Fruit fly (Drosophila melanogaster) whole organism, embryonic: ENCODE measurements around the gene Bdp1.

ENCODE experiments used
- Abd-B ChIP-seq: fragments of 200-800 bp; sonication (Bioruptor generic); optimal IDR thresholded peaks from 2 replicates; lab custom pipeline; 2018; ENCODE audit warnings: missing biosample characterization, mild to moderate bottlenecking, missing genetic modification characterization, moderate library complexity
- CG1602 ChIP-seq: fragments of 200-800 bp; sonication (Bioruptor generic); optimal IDR thresholded peaks from 3 replicates; lab custom pipeline; 2016; ENCODE audit warnings: missing biosample characterization, missing genetic modification characterization
- CG4404 ChIP-seq: fragments of 200-800 bp; sonication (Bioruptor generic); IDR thresholded peaks from 2 replicates; pipeline ENCODE4 v1.3.6; 2022; ENCODE audit warnings: missing biosample characterization, missing genetic modification characterization
- CG4730 ChIP-seq: fragments of 200-800 bp; sonication (Bioruptor generic); IDR thresholded peaks from 2 replicates; pipeline ENCODE4 v1.3.6; 2022; ENCODE audit warnings: missing biosample characterization, missing genetic modification characterization
- CG6854 ChIP-seq: fragments of 200-800 bp; sonication (Bioruptor generic); optimal IDR thresholded peaks from 3 replicates; lab custom pipeline; 2017; ENCODE audit warnings: missing biosample characterization, mild to moderate bottlenecking, missing genetic modification characterization
- CG8924 ChIP-seq: fragments of 200-800 bp; optimal IDR thresholded peaks from 3 replicates; lab custom pipeline; 2019; ENCODE audit warnings: missing biosample characterization, mild to moderate bottlenecking, missing genetic modification characterization, moderate library complexity
- Hr39 ChIP-seq: fragments of >200 bp; optimal IDR thresholded peaks from 2 replicates; lab custom pipeline; 2017
- Oaz ChIP-seq: fragments of 200-800 bp; sonication (Bioruptor generic); IDR thresholded peaks from 2 replicates; pipeline ENCODE4 v1.3.6; 2022; ENCODE audit warnings: missing biosample characterization, missing genetic modification characterization
- YL-1 ChIP-seq: fragments of 200-800 bp; sonication (Bioruptor generic); optimal IDR thresholded peaks from 3 replicates; lab custom pipeline; 2017; ENCODE audit warnings: missing biosample characterization, mild to moderate bottlenecking, missing genetic modification characterization
- jigr1 ChIP-seq: fragments of 200-800 bp; sonication (Bioruptor generic); IDR thresholded peaks from 3 replicates; pipeline ENCODE4 v1.3.6; 2022; ENCODE audit warnings: missing biosample characterization, missing genetic modification characterization
- sna ChIP-seq: fragments of 200-800 bp; sonication (Bioruptor generic); IDR thresholded peaks from 2 replicates; pipeline ENCODE4 v1.3.6; 2022; ENCODE audit warnings: missing biosample characterization, missing genetic modification characterization; ENCODE audit not compliant: partially characterized antibody

DNA sequence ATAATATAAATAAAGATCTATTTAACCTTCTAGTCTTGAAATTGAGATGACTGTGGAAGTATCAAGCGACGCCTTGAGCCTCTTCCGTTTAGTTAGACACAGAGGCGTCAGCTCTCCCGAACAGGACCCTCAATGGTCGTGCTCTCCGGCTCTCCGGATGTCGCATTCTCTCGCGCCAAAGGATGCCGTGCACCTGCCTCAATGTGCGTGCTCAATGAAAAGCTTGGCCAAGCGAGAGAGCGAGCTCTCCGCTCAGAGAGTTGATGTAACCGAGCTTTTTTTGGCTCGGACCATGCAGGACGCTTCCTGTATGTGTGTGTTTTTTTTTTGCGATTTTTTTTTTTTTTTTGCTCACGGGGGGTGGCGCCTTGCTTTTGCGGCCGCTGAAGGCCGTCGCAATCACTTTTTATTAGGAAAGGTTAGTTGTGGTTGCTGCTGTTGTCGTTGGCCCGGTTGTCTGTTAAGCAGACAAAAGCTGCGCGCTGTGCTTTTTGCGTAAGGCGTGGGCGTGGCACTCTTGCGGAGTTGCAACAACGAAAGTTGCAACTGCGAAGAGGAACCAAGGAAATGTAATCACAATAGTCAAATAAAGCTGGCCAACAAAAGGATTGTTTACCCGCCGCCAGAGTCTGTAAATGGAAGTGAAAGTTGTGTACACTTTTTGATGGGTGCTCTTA, 41.7 kb downstream of the Bdp1 start:
- TF ChIP-seq sna (GFP tag; lab: Robert Waterston, UW) (no peak), CG6854 (GFP tag; lab: Kevin White, UChicago) (no peak), CG1602 (no peak), Hr39 (lab: Kevin White, UChicago) (no peak), CG8924 (no peak), CG4404 (GFP tag; lab: Robert Waterston, UW) (no peak), Abd-B (GFP tag; lab: Kevin White, UChicago) (no peak), YL-1 (GFP tag; lab: Kevin White, UChicago) (no peak), CG4730 (GFP tag; lab: Robert Waterston, UW) (no peak), Oaz (GFP tag; lab: Robert Waterston, UW) (no peak), jigr1 (GFP tag; lab: Robert Waterston, UW) (no peak)
